Fruit fly (Drosophila melanogaster): ENCODE results near the gene CG15747.
A peak's percentile ranks its signal among the peaks of the same experiment; 100 is the strongest.

CG15747 gene

DNA sequence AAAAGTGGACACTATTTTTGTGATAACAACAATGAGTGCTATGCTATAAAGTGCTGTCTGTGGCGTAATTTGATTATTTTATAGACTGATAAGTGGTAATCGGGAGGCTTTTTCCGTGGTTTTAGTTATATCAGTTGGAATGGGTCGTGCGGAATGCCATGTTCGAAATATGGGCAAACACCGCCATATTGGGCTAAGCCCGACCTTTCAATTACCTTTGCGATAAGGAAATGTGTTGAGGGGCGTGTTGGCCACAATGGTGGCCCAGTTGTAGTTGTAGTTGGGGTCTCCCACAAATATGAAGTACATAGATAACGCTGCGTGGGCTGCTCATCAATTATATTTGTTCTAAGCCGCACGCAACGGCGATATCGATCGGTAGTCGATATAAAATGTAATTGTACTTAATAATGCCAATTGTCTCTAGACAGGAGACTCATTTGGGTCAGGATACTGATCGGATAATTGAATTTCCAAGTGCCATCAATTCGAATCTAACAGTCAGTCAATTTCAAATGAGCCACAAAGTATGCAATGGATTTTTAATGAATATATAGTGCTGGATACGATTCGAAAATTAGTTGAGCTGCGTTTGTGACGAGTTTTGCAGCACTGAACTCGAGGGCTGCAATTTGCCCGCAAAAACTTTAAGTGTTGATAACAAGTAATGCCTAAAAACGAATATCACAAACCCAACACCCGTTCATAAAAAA lies 3.5 kb upstream of the CG15747 start (continued):
- peak; percentile 29 for TF ChIP-seq Max (GFP tag; optimal IDR thresholded peaks at IDR 0.05)
- TF ChIP-seq inv (GFP tag; IDR thresholded peaks at IDR 0.05; ENCODE audit: partially characterized antibody), result no peak
- no peak for TF ChIP-seq C15 (GFP tag; IDR thresholded peaks at IDR 0.05)
- TF ChIP-seq PHDP (tag; optimal IDR thresholded peaks at IDR 0.05), result peak; percentile 3
- TF ChIP-seq chm (GFP tag; IDR thresholded peaks at IDR 0.05), result peak; percentile 27; the same call in 1 of the 2 replicates
- peak; percentile 54 for TF ChIP-seq HLH54F (GFP tag; optimal IDR thresholded peaks at IDR 0.05)
- peak; percentile 31 for TF ChIP-seq CG3163 (GFP tag; optimal IDR thresholded peaks at IDR 0.05)
- no peak for TF ChIP-seq psq (GFP tag; optimal IDR thresholded peaks at IDR 0.05)
- peak; percentile 29 to 86 for TF ChIP-seq Pdp1 (GFP tag; optimal IDR thresholded peaks at IDR 0.05)
- no peak for TF ChIP-seq gcm (GFP tag; optimal IDR thresholded peaks at IDR 0.05)
- no peak for TF ChIP-seq CG4404 (GFP tag; IDR thresholded peaks at IDR 0.05)
- no peak for TF ChIP-seq Gsc (GFP tag; IDR thresholded peaks at IDR 0.05)
- peak; percentile 28 for TF ChIP-seq Fer3 (tag; optimal IDR thresholded peaks at IDR 0.05)
- no peak for TF ChIP-seq nau (GFP tag; optimal IDR thresholded peaks at IDR 0.05)
- no peak for TF ChIP-seq pan (optimal IDR thresholded peaks at IDR 0.05)
- peak in 1 of 2 experiments; percentile 23 for TF ChIP-seq pan (GFP tag; optimal IDR thresholded peaks at IDR 0.05 in 1 of 2, IDR thresholded peaks at IDR 0.05 in 1 of 2)
- peak; percentile 47 for TF ChIP-seq CG14710 (tag; optimal IDR thresholded peaks at IDR 0.05)
- TF ChIP-seq CG17829 (tag; optimal IDR thresholded peaks at IDR 0.05), result peak; percentile 15
- no peak for TF ChIP-seq pros (GFP tag; optimal IDR thresholded peaks at IDR 0.05)
- TF ChIP-seq Myb (GFP tag; optimal IDR thresholded peaks at IDR 0.05), result peak; percentile 96
- TF ChIP-seq Sin3A (optimal IDR thresholded peaks at IDR 0.05), result no peak
- TF ChIP-seq CG1233 (GFP tag; optimal IDR thresholded peaks at IDR 0.05), result no peak
- TF ChIP-seq Ets97D (GFP tag; optimal IDR thresholded peaks at IDR 0.05), result peak; percentile 72
- TF ChIP-seq tio (GFP tag; optimal IDR thresholded peaks at IDR 0.05), result no peak
- TF ChIP-seq CG7786 (GFP tag; optimal IDR thresholded peaks at IDR 0.05), result peak; percentile 15
- TF ChIP-seq HmgD (GFP tag; optimal IDR thresholded peaks at IDR 0.05), result peak; percentile 33
- no peak for TF ChIP-seq gsb (GFP tag; IDR thresholded peaks at IDR 0.05)
- no peak for TF ChIP-seq scrt (GFP tag; optimal IDR thresholded peaks at IDR 0.05)
- TF ChIP-seq ftz-f1 (GFP tag; optimal IDR thresholded peaks at IDR 0.05), result peak; percentile 0
- TF ChIP-seq CG10431 (GFP tag; optimal IDR thresholded peaks at IDR 0.05), result no peak
- TF ChIP-seq Mad (GFP tag; optimal IDR thresholded peaks at IDR 0.05), result peak; percentile 41
- TF ChIP-seq CG12942 (GFP tag; optimal IDR thresholded peaks at IDR 0.05), result peak; percentile 33
- TF ChIP-seq CG8944 (GFP tag; optimal IDR thresholded peaks at IDR 0.05), result peak; percentile 30
- peak; percentile 29 for TF ChIP-seq BEAF-32 (GFP tag; optimal IDR thresholded peaks at IDR 0.05)
- no peak for TF ChIP-seq croc (GFP tag; conservative IDR thresholded peaks at IDR 0.05)
- no peak for TF ChIP-seq CG12104 (GFP tag; optimal IDR thresholded peaks at IDR 0.05)
- TF ChIP-seq Drgx (GFP tag; IDR thresholded peaks at IDR 0.05), result peak; percentile 14; the same call in 1 of the 2 replicates
- no peak for TF ChIP-seq D (optimal IDR thresholded peaks at IDR 0.05)
- no peak for TF ChIP-seq D (GFP tag; optimal IDR thresholded peaks at IDR 0.05)
- TF ChIP-seq D19A (tag; optimal IDR thresholded peaks at IDR 0.05), result no peak
- peak; percentile 9; the same call in 1 of the 2 replicates for TF ChIP-seq GATAe (GFP tag; conservative IDR thresholded peaks at IDR 0.05)
- TF ChIP-seq CG1602 (GFP tag; optimal IDR thresholded peaks at IDR 0.05), result no peak
- no peak for TF ChIP-seq B-H1 (GFP tag; IDR thresholded peaks at IDR 0.05)
- TF ChIP-seq grn (GFP tag; optimal IDR thresholded peaks at IDR 0.05), result peak; percentile 85
- TF ChIP-seq CG5180 (GFP tag; optimal IDR thresholded peaks at IDR 0.05), result no peak
- peak; percentile 21 for TF ChIP-seq Chrac-16 (GFP tag; optimal IDR thresholded peaks at IDR 0.05)
- TF ChIP-seq fru (optimal IDR thresholded peaks at IDR 0.05), result no peak
- TF ChIP-seq CG8290 (GFP tag; optimal IDR thresholded peaks at IDR 0.05), result peak; percentile 56
- TF ChIP-seq CG8290 (tag; optimal IDR thresholded peaks at IDR 0.05), result peak; percentile 61 to 77
- TF ChIP-seq Neu2 (GFP tag; optimal IDR thresholded peaks at IDR 0.05; ENCODE audit: borderline replicate concordance), result no peak
- TF ChIP-seq CG13624 (GFP tag; optimal IDR thresholded peaks at IDR 0.05), result peak; percentile 62
